Fruit fly (Drosophila melanogaster): ENCODE results near the gene CG13312.

- TF ChIP-seq br (GFP tag; optimal IDR thresholded peaks at IDR 0.05) (peak; percentile 25), CrebA (GFP tag; optimal IDR thresholded peaks at IDR 0.05; ENCODE audit: borderline replicate concordance) (no peak), lola (GFP tag; optimal IDR thresholded peaks at IDR 0.05) (no peak), Rel (GFP tag; optimal IDR thresholded peaks at IDR 0.05) (no peak), Rel (tag; optimal IDR thresholded peaks at IDR 0.05) (no peak), CG9705 (GFP tag; optimal IDR thresholded peaks at IDR 0.05) (no peak), woc (GFP tag; optimal IDR thresholded peaks at IDR 0.05) (no peak), N (GFP tag; optimal IDR thresholded peaks at IDR 0.05) (no peak), h (GFP tag; optimal IDR thresholded peaks at IDR 0.05) (peak; percentile 15), pan (optimal IDR thresholded peaks at IDR 0.05) (no peak), dmrt93B (GFP tag; optimal IDR thresholded peaks at IDR 0.05) (no peak), Hnf4 (GFP tag; optimal IDR thresholded peaks at IDR 0.05) (no peak), rgr (GFP tag; optimal IDR thresholded peaks at IDR 0.05) (peak; percentile 29), Mio (GFP tag; optimal IDR thresholded peaks at IDR 0.05) (no peak), Sp1 (GFP tag; optimal IDR thresholded peaks at IDR 0.05) (peak; percentile 21)
These were observed 27.5 kb upstream of the CG13312 start for dm6 chr3L:8834486-8834885.
